Fruit fly (Drosophila melanogaster) whole organism, embryonic: Measurements from ENCODE around the gene mib1.
A peak's percentile ranks its signal among the peaks of the same experiment; 100 is the strongest.

Source experiments
- CG10431 ChIP-seq: fragments of 200-800 bp; sonication (Bioruptor generic); optimal IDR thresholded peaks from 3 replicates; lab custom pipeline; 2018; ENCODE audit warnings: missing biosample characterization, mild to moderate bottlenecking, missing genetic modification characterization
- CG10979 ChIP-seq: fragments of 200-800 bp; sonication (Bioruptor generic); optimal IDR thresholded peaks from 2 replicates; lab custom pipeline; 2018; ENCODE audit warnings: missing biosample characterization, mild to moderate bottlenecking, missing genetic modification characterization, moderate library complexity
- CG11456 ChIP-seq: fragments of 200-800 bp; sonication (Bioruptor generic); IDR thresholded peaks from 3 replicates; pipeline ENCODE4 v1.3.6; 2022; ENCODE audit warnings: missing biosample characterization, missing genetic modification characterization
- CG11696 ChIP-seq: fragments of 200-800 bp; sonication (Bioruptor generic); IDR thresholded peaks from 2 replicates; pipeline ENCODE4 v1.3.6; 2022; ENCODE audit warnings: missing biosample characterization, missing genetic modification characterization
- CG13424 ChIP-seq: fragments of 200-800 bp; sonication (Bioruptor generic); optimal IDR thresholded peaks from 2 replicates; lab custom pipeline; 2019; ENCODE audit warnings: missing biosample characterization, mild to moderate bottlenecking, missing genetic modification characterization, moderate library complexity
- CG1529 ChIP-seq: fragments of 200-800 bp; sonication (Bioruptor generic); optimal IDR thresholded peaks from 3 replicates; lab custom pipeline; 2018; ENCODE audit warnings: missing biosample characterization, missing genetic modification characterization
- CG15479 ChIP-seq: fragments of 200-800 bp; sonication (Bioruptor generic); optimal IDR thresholded peaks from 3 replicates; lab custom pipeline; 2019; ENCODE audit warnings: missing biosample characterization, mild to moderate bottlenecking, missing genetic modification characterization, moderate library complexity
- CG17829 ChIP-seq: fragments of 200-800 bp; optimal IDR thresholded peaks from 2 replicates; lab custom pipeline; 2019; ENCODE audit warnings: missing biosample characterization, mild to moderate bottlenecking, missing genetic modification characterization, moderate library complexity
- CG3065 ChIP-seq: fragments of 200-800 bp; sonication (Bioruptor generic); optimal IDR thresholded peaks from 2 replicates; lab custom pipeline; 2016; ENCODE audit warnings: missing biosample characterization, missing genetic modification characterization
- CG31365 ChIP-seq: fragments of 200-800 bp; sonication (Bioruptor generic); optimal IDR thresholded peaks from 2 replicates; lab custom pipeline; 2018; ENCODE audit warnings: missing biosample characterization, mild to moderate bottlenecking, missing genetic modification characterization
- CG31441 ChIP-seq: fragments of 200-800 bp; sonication (Bioruptor generic); IDR thresholded peaks from 2 replicates; pipeline ENCODE4 v1.3.6; 2022; ENCODE audit warnings: missing biosample characterization, missing genetic modification characterization
- CG3163 ChIP-seq: fragments of 200-800 bp; sonication (Bioruptor generic); optimal IDR thresholded peaks from 3 replicates; lab custom pipeline; 2016; ENCODE audit warnings: missing biosample characterization, missing genetic modification characterization
- CG34422 ChIP-seq: fragments of 200-800 bp; sonication (Bioruptor generic); IDR thresholded peaks from 3 replicates; pipeline ENCODE4 v1.3.6; 2022; ENCODE audit warnings: missing biosample characterization, missing genetic modification characterization
- CG4282 ChIP-seq: fragments of 200-800 bp; sonication (Bioruptor generic); optimal IDR thresholded peaks from 2 replicates; lab custom pipeline; 2016; ENCODE audit warnings: missing biosample characterization, missing genetic modification characterization
- CG4707 ChIP-seq: fragments of 200-800 bp; sonication (Bioruptor generic); optimal IDR thresholded peaks from 2 replicates; lab custom pipeline; 2018; ENCODE audit warnings: missing biosample characterization, mild to moderate bottlenecking, missing genetic modification characterization, moderate library complexity
- CG6683 ChIP-seq: fragments of 200-800 bp; sonication (Bioruptor generic); optimal IDR thresholded peaks from 2 replicates; lab custom pipeline; 2017; ENCODE audit warnings: missing biosample characterization, mild to moderate bottlenecking, missing genetic modification characterization, missing genetic modification reagents
- CG6689 ChIP-seq: fragments of 200-800 bp; sonication (Bioruptor generic); IDR thresholded peaks from 2 replicates; pipeline ENCODE4 v1.3.6; 2022; ENCODE audit warnings: missing biosample characterization, missing genetic modification characterization
- CG7987 ChIP-seq: fragments of 200-800 bp; sonication (Bioruptor generic); optimal IDR thresholded peaks from 2 replicates; lab custom pipeline; 2018; ENCODE audit warnings: missing biosample characterization, mild to moderate bottlenecking, missing genetic modification characterization, moderate library complexity
- CG9609 ChIP-seq: fragments of 200-800 bp; sonication (Bioruptor generic); optimal IDR thresholded peaks from 3 replicates; lab custom pipeline; 2016; ENCODE audit warnings: missing biosample characterization, missing genetic modification characterization
- CkIIα-i1 ChIP-seq: fragments of 200-800 bp; sonication (Bioruptor generic); IDR thresholded peaks from 2 replicates; pipeline ENCODE4 v1.3.6; 2022; ENCODE audit warnings: missing biosample characterization, missing genetic modification characterization
- Deaf1 ChIP-seq: fragments of 200-800 bp; optimal IDR thresholded peaks from 3 replicates; lab custom pipeline; 2019; ENCODE audit warnings: missing biosample characterization, mild to moderate bottlenecking, missing genetic modification characterization, moderate library complexity
- Fer3 ChIP-seq: fragments of 200-800 bp; sonication (Bioruptor generic); optimal IDR thresholded peaks from 2 replicates; lab custom pipeline; 2018; ENCODE audit warnings: missing biosample characterization, mild to moderate bottlenecking, missing genetic modification characterization, moderate library complexity
- HLH4C ChIP-seq: fragments of 200-800 bp; sonication (Bioruptor generic); IDR thresholded peaks from 3 replicates; pipeline ENCODE4 v1.3.6; 2022; ENCODE audit warnings: missing biosample characterization, missing genetic modification characterization; ENCODE audit not compliant: partially characterized antibody
- HmgD ChIP-seq: fragments of 200-800 bp; sonication (Bioruptor generic); optimal IDR thresholded peaks from 3 replicates; lab custom pipeline; 2016; ENCODE audit warnings: missing biosample characterization, missing genetic modification characterization
- Hr39 ChIP-seq: fragments of >200 bp; optimal IDR thresholded peaks from 2 replicates; lab custom pipeline; 2017
- Lim3 ChIP-seq: fragments of 200-800 bp; sonication (Bioruptor generic); IDR thresholded peaks from 2 replicates; pipeline ENCODE4 v1.3.6; 2022; ENCODE audit warnings: missing biosample characterization, missing genetic modification characterization
- Myb ChIP-seq: fragments of 200-800 bp; sonication (Bioruptor generic); optimal IDR thresholded peaks from 2 replicates; lab custom pipeline; 2016; ENCODE audit warnings: missing biosample characterization, missing genetic modification characterization
- NC2α ChIP-seq: fragments of 200-800 bp; sonication (Bioruptor generic); optimal IDR thresholded peaks from 2 replicates; lab custom pipeline; 2016; ENCODE audit warnings: missing biosample characterization, missing genetic modification characterization
- Ptx1 ChIP-seq: fragments of 200-800 bp; sonication (Bioruptor generic); IDR thresholded peaks from 2 replicates; pipeline ENCODE4 v1.3.6; 2022; ENCODE audit warnings: missing biosample characterization, missing genetic modification characterization
- ato ChIP-seq: fragments of 200-800 bp; sonication (Bioruptor generic); IDR thresholded peaks from 2 replicates; pipeline ENCODE4 v1.3.6; 2022; ENCODE audit warnings: missing biosample characterization, missing genetic modification characterization; ENCODE audit not compliant: partially characterized antibody
- br ChIP-seq: fragments of >200 bp; optimal IDR thresholded peaks from 2 replicates; lab custom pipeline; 2017
- chinmo ChIP-seq: fragments of 200-800 bp; sonication (Bioruptor generic); IDR thresholded peaks from 4 replicates; pipeline ENCODE4 v1.3.6; 2022; ENCODE audit warnings: missing biosample characterization, missing genetic modification characterization; ENCODE audit not compliant: partially characterized antibody
- dm ChIP-seq: fragments of 200-800 bp; sonication (Bioruptor generic); optimal IDR thresholded peaks from 3 replicates; lab custom pipeline; 2016; ENCODE audit warnings: missing biosample characterization, missing genetic modification characterization
- dysf ChIP-seq: fragments of 200-800 bp; sonication (Bioruptor generic); IDR thresholded peaks from 3 replicates; pipeline ENCODE4 v1.3.6; 2022; ENCODE audit warnings: missing biosample characterization, missing genetic modification characterization
- emc ChIP-seq: fragments of 200-800 bp; sonication (Bioruptor generic); optimal IDR thresholded peaks from 2 replicates; lab custom pipeline; 2016; ENCODE audit warnings: missing biosample characterization, missing genetic modification characterization
- fd64A ChIP-seq: fragments of 200-800 bp; sonication (Bioruptor generic); optimal IDR thresholded peaks from 3 replicates; lab custom pipeline; 2018; ENCODE audit warnings: missing biosample characterization, mild to moderate bottlenecking, missing genetic modification characterization
- ftz-f1 ChIP-seq: fragments of 200-800 bp; sonication (Bioruptor generic); optimal IDR thresholded peaks from 2 replicates; lab custom pipeline; 2016; ENCODE audit warnings: missing biosample characterization, missing genetic modification characterization
- gfzf ChIP-seq: fragments of 200-800 bp; sonication (Bioruptor generic); optimal IDR thresholded peaks from 2 replicates; lab custom pipeline; 2016; ENCODE audit warnings: missing biosample characterization, mild to moderate bottlenecking, missing genetic modification characterization, moderate library complexity
- grau ChIP-seq: fragments of 200-800 bp; optimal IDR thresholded peaks from 3 replicates; lab custom pipeline; 2019; ENCODE audit warnings: missing biosample characterization, mild to moderate bottlenecking, missing genetic modification characterization, moderate library complexity
- insv ChIP-seq, 2 experiments: fragments of 200-800 bp; sonication (Bioruptor generic); optimal IDR thresholded peaks; 3 replicates each; lab custom pipeline; 2016 to 2018; ENCODE audit warnings: missing biosample characterization in 2 of 2, missing genetic modification characterization in 2 of 2
- kah ChIP-seq: fragments of 200-800 bp; sonication (Bioruptor generic); optimal IDR thresholded peaks from 2 replicates; lab custom pipeline; 2018; ENCODE audit warnings: missing biosample characterization, mild to moderate bottlenecking, missing genetic modification characterization
- ken ChIP-seq: fragments of 200-800 bp; sonication (Bioruptor generic); IDR thresholded peaks from 3 replicates; pipeline ENCODE4 v1.3.6; 2022; ENCODE audit warnings: missing biosample characterization, missing genetic modification characterization
- lmd ChIP-seq: fragments of 200-800 bp; sonication (Bioruptor generic); IDR thresholded peaks from 2 replicates; pipeline ENCODE4 v1.3.6; 2022; ENCODE audit warnings: missing biosample characterization, missing genetic modification characterization
- peb ChIP-seq: fragments of 200-800 bp; sonication (Bioruptor generic); IDR thresholded peaks from 2 replicates; pipeline ENCODE4 v1.3.6; 2022; ENCODE audit warnings: missing biosample characterization, missing genetic modification characterization
- psq ChIP-seq: fragments of 200-800 bp; sonication (Bioruptor generic); optimal IDR thresholded peaks from 2 replicates; lab custom pipeline; 2017; ENCODE audit warnings: missing biosample characterization, missing genetic modification characterization
- pum ChIP-seq: fragments of 200-800 bp; sonication (Bioruptor generic); optimal IDR thresholded peaks from 2 replicates; lab custom pipeline; 2016; ENCODE audit warnings: missing biosample characterization, missing genetic modification characterization
- row ChIP-seq: fragments of 200-800 bp; sonication (Bioruptor generic); IDR thresholded peaks from 3 replicates; pipeline ENCODE4 v1.3.6; 2022; ENCODE audit warnings: missing biosample characterization, missing genetic modification characterization
- slp2 ChIP-seq: fragments of 200-800 bp; sonication (Bioruptor generic); optimal IDR thresholded peaks from 2 replicates; lab custom pipeline; 2016; ENCODE audit warnings: missing biosample characterization, missing genetic modification characterization
- so ChIP-seq: fragments of 200-800 bp; sonication (Bioruptor generic); IDR thresholded peaks from 3 replicates; pipeline ENCODE4 v1.3.6; 2022; ENCODE audit warnings: missing biosample characterization, missing genetic modification characterization
- sug ChIP-seq: fragments of 200-800 bp; optimal IDR thresholded peaks from 2 replicates; lab custom pipeline; 2019; ENCODE audit warnings: missing biosample characterization, mild to moderate bottlenecking, missing genetic modification characterization, moderate library complexity
- tap ChIP-seq: fragments of 200-800 bp; optimal IDR thresholded peaks from 3 replicates; lab custom pipeline; 2019; ENCODE audit warnings: missing biosample characterization, mild to moderate bottlenecking, missing genetic modification characterization, moderate library complexity
- yki ChIP-seq: fragments of >200 bp; optimal IDR thresholded peaks from 3 replicates; lab custom pipeline; 2018

mib1 gene

dm6 chr3L:16001164-16001679, 10.4 kb downstream of the mib1 start (continued):
- TF ChIP-seq NC2α (GFP tag; lab: Kevin White, UChicago), result no peak
- TF ChIP-seq CG7987 (GFP tag; lab: Kevin White, UChicago), result no peak
- TF ChIP-seq CG1529 (GFP tag; lab: Kevin White, UChicago), result peak; percentile 11
- TF ChIP-seq CG3163 (GFP tag; lab: Kevin White, UChicago), result peak; percentile 42
- TF ChIP-seq gfzf, result no peak
- no peak for TF ChIP-seq yki (lab: Kevin White, UChicago)
- no peak for TF ChIP-seq CG4707
- TF ChIP-seq insv (GFP tag; optimal IDR thresholded peaks at IDR 0.05; lab: Kevin White, UChicago), result peak in 1 of 2 experiments; percentile 45
- TF ChIP-seq CG9609 (GFP tag; lab: Kevin White, UChicago), result peak; percentile 75
- peak; percentile 59 for TF ChIP-seq CG17829
- TF ChIP-seq CG10979, result peak; percentile 10
- TF ChIP-seq HmgD (GFP tag; lab: Kevin White, UChicago), result peak; percentile 72
- no peak for TF ChIP-seq psq
- peak; percentile 69; the same call in 1 of the 3 replicates for TF ChIP-seq so
- no peak for TF ChIP-seq ato
- peak; percentile 28 for TF ChIP-seq dm
- peak; percentile 91 for TF ChIP-seq row (GFP tag; lab: Robert Waterston, UW)
- peak; percentile 59 for TF ChIP-seq Myb
- TF ChIP-seq CG11696, result peak; percentile 91
- no peak for TF ChIP-seq CkIIα-i1 (GFP tag; lab: Robert Waterston, UW)
- no peak for TF ChIP-seq HLH4C (GFP tag; lab: Robert Waterston, UW)
- peak; percentile 5 for TF ChIP-seq CG6683 (GFP tag; lab: Kevin White, UChicago)
- TF ChIP-seq tap (tag; lab: Kevin White, UChicago), result peak; percentile 58
- TF ChIP-seq ftz-f1 (GFP tag; lab: Kevin White, UChicago), result no peak
- no peak for TF ChIP-seq kah (GFP tag; lab: Kevin White, UChicago)
- no peak for TF ChIP-seq ken (GFP tag; lab: Robert Waterston, UW)
- no peak for TF ChIP-seq br (lab: Kevin White, UChicago)
- peak; percentile 45 for TF ChIP-seq CG31365 (tag; lab: Kevin White, UChicago)
- peak; percentile 52 for TF ChIP-seq Deaf1 (tag; lab: Kevin White, UChicago)
- TF ChIP-seq CG11456, result no peak; the same call in 2 of the 3 replicates
- peak; percentile 78 for TF ChIP-seq CG6689 (GFP tag; lab: Robert Waterston, UW)
- no peak for TF ChIP-seq fd64A (GFP tag; lab: Kevin White, UChicago)
- peak; percentile 67 for TF ChIP-seq slp2 (GFP tag; lab: Kevin White, UChicago)
- peak; percentile 76 for TF ChIP-seq Ptx1 (GFP tag; lab: Robert Waterston, UW)
- peak; percentile 51 for TF ChIP-seq CG4282 (GFP tag; lab: Kevin White, UChicago)
- peak; percentile 66; the same call in 1 of the 3 replicates for TF ChIP-seq CG34422 (GFP tag; lab: Robert Waterston, UW)
- peak; percentile 75; the same call in 1 of the 4 replicates for TF ChIP-seq chinmo (GFP tag; lab: Robert Waterston, UW)
- no peak; the same call in 1 of the 2 replicates for TF ChIP-seq peb (GFP tag; lab: Robert Waterston, UW)
- TF ChIP-seq Hr39 (lab: Kevin White, UChicago), result no peak
- peak; percentile 89 for TF ChIP-seq grau (tag; lab: Kevin White, UChicago)
- peak; percentile 85; the same call in 2 of the 3 replicates for TF ChIP-seq dysf (GFP tag; lab: Robert Waterston, UW)
- no peak for TF ChIP-seq CG3065 (GFP tag; lab: Kevin White, UChicago)
- peak; percentile 63 for TF ChIP-seq pum (GFP tag; lab: Kevin White, UChicago)
- no peak for TF ChIP-seq CG15479 (GFP tag; lab: Kevin White, UChicago)
- peak; percentile 86 for TF ChIP-seq sug (tag; lab: Kevin White, UChicago)
- no peak for TF ChIP-seq Lim3 (GFP tag; lab: Robert Waterston, UW)
- TF ChIP-seq CG10431 (GFP tag; lab: Kevin White, UChicago), result no peak
- TF ChIP-seq emc (GFP tag; lab: Kevin White, UChicago), result peak; percentile 14
- TF ChIP-seq lmd (GFP tag; lab: Robert Waterston, UW), result peak; percentile 82; the same call in 1 of the 2 replicates
- TF ChIP-seq Fer3, result peak; percentile 85
- TF ChIP-seq CG13424 (tag; lab: Kevin White, UChicago), result peak; percentile 82
- TF ChIP-seq CG31441 (GFP tag; lab: Robert Waterston, UW), result peak; percentile 62
